Worm (Caenorhabditis elegans) whole organism, L1 larva: ENCODE data around the gene F45E1.5.

ENCODE experiments used
- C04F5.9 ChIP-seq: sonication (generic microtip); optimal IDR thresholded peaks from 2 replicates; lab custom pipeline; 2016; ENCODE audit warnings: missing genetic modification characterization, missing compliant biosample characterization
- C16A3.4 ChIP-seq: fragments of 150-350 bp; optimal IDR thresholded peaks from 2 replicates; lab custom pipeline; 2014; ENCODE audit warnings: missing biosample characterization, missing genetic modification characterization
- alr-1 ChIP-seq: fragments of 200-800 bp; sonication (Bioruptor generic); optimal IDR thresholded peaks from 2 replicates; lab custom pipeline; 2018; ENCODE audit warnings: borderline replicate concordance, mild to moderate bottlenecking, missing genetic modification characterization, missing compliant biosample characterization
- aly-2 ChIP-seq: fragments of 150-350 bp; optimal IDR thresholded peaks from 2 replicates; lab custom pipeline; 2014; ENCODE audit warnings: missing biosample characterization, missing genetic modification characterization
- blmp-1 ChIP-seq: fragments of 150-350 bp; optimal IDR thresholded peaks from 2 replicates; lab custom pipeline; 2014; ENCODE audit warnings: missing biosample characterization, missing genetic modification characterization
- ceh-63 ChIP-seq: fragments of 200-800 bp; sonication (Bioruptor generic); optimal IDR thresholded peaks from 2 replicates; lab custom pipeline; 2018; ENCODE audit warnings: mild to moderate bottlenecking, missing genetic modification characterization, missing compliant biosample characterization
- ceh-8 ChIP-seq: fragments of 200-800 bp; sonication (Bioruptor generic); optimal IDR thresholded peaks from 2 replicates; lab custom pipeline; 2018; ENCODE audit warnings: mild to moderate bottlenecking, missing genetic modification characterization, moderate library complexity, missing compliant biosample characterization
- ceh-82 ChIP-seq, 3 experiments: fragments of 150-350 bp in 1 of 3; sonication (generic microtip) in 2 of 3; optimal IDR thresholded peaks; 2 replicates each; lab custom pipeline; 2014 to 2017; ENCODE audit warnings: missing biosample characterization in 3 of 3, missing genetic modification characterization in 3 of 3
- ceh-88 ChIP-seq: fragments of 200-800 bp; sonication (Bioruptor generic); IDR thresholded peaks from 2 replicates; pipeline ENCODE4 v1.3.6; 2022; ENCODE audit warnings: missing genetic modification characterization, missing compliant biosample characterization
- ceh-90 ChIP-seq: sonication (generic microtip); optimal IDR thresholded peaks from 2 replicates; lab custom pipeline; 2016; ENCODE audit warnings: missing genetic modification characterization, missing compliant biosample characterization
- ces-1 ChIP-seq: fragments of 150-350 bp; optimal IDR thresholded peaks from 2 replicates; lab custom pipeline; 2014; ENCODE audit warnings: missing biosample characterization, missing genetic modification reagents, missing genetic modification characterization
- dpl-1 ChIP-seq, 3 experiments: fragments of 150-350 bp in 2 of 3; sonication (generic microtip) in 1 of 3; optimal IDR thresholded peaks; 2 replicates each; lab custom pipeline; 2014 to 2017; ENCODE audit warnings: missing biosample characterization in 3 of 3, missing genetic modification characterization in 3 of 3, missing genetic modification reagents in 3 of 3
- dsc-1 ChIP-seq: sonication (generic microtip); optimal IDR thresholded peaks from 2 replicates; lab custom pipeline; 2016; ENCODE audit warnings: mild to moderate bottlenecking, missing genetic modification characterization, missing compliant biosample characterization
- efl-1 ChIP-seq, 4 experiments: fragments of 150-350 bp; optimal IDR thresholded peaks in 3 of 4; peaks in 1 of 4; 1 replicate in 1 of 4; 2 replicates in 3 of 4; lab custom pipeline; 2014; ENCODE audit warnings: missing biosample characterization in 2 of 4, missing genetic modification characterization in 2 of 4, missing genetic modification reagents in 2 of 4
- efl-3 ChIP-seq: fragments of 200-800 bp; sonication (Bioruptor generic); optimal IDR thresholded peaks from 2 replicates; lab custom pipeline; 2018; ENCODE audit warnings: mild to moderate bottlenecking, missing genetic modification characterization, missing compliant biosample characterization
- egl-13 ChIP-seq: sonication (generic microtip); optimal IDR thresholded peaks from 2 replicates; lab custom pipeline; 2016; ENCODE audit warnings: missing genotype, missing genetic modification reagents, missing genetic modification characterization, missing compliant biosample characterization
- elt-2 ChIP-seq: sonication (generic microtip); optimal IDR thresholded peaks from 2 replicates; lab custom pipeline; 2016; ENCODE audit warnings: missing genetic modification characterization, mild to moderate bottlenecking, inconsistent platforms, missing compliant biosample characterization, missing genetic modification reagents
- elt-3 ChIP-seq, 6 experiments: fragments of 150-350 bp in 1 of 6; sonication (generic microtip); optimal IDR thresholded peaks; 2 replicates each; lab custom pipeline; 2017 to 2018; ENCODE audit warnings: missing biosample characterization in 6 of 6, missing genetic modification characterization in 6 of 6, inconsistent platforms in 1 of 6
- fkh-10 ChIP-seq: sonication (generic microtip); optimal IDR thresholded peaks from 2 replicates; lab custom pipeline; 2017; ENCODE audit warnings: missing biosample characterization, missing genetic modification reagents, missing genetic modification characterization
- fkh-4 ChIP-seq: sonication (generic microtip); optimal IDR thresholded peaks from 2 replicates; lab custom pipeline; 2016; ENCODE audit warnings: missing compliant biosample characterization, missing genetic modification characterization, borderline replicate concordance
- grh-1 ChIP-seq: fragments of 200-800 bp; sonication (Bioruptor generic); IDR thresholded peaks from 2 replicates; pipeline ENCODE4 v1.3.6; 2022; ENCODE audit warnings: missing genetic modification reagents, missing genetic modification characterization, missing compliant biosample characterization
- jun-1 ChIP-seq: fragments of 150-350 bp; optimal IDR thresholded peaks from 2 replicates; lab custom pipeline; 2014; ENCODE audit warnings: missing biosample characterization, missing genetic modification reagents, missing genetic modification characterization
- lin-13 ChIP-seq: fragments of 150-350 bp; optimal IDR thresholded peaks from 2 replicates; lab custom pipeline; 2014; ENCODE audit warnings: missing biosample characterization, missing genetic modification reagents, missing genetic modification characterization
- lin-15B ChIP-seq: fragments of 150-350 bp; sonication (generic microtip); optimal IDR thresholded peaks from 3 replicates; lab custom pipeline; 2014; ENCODE audit warnings: missing biosample characterization, missing genetic modification characterization
- lin-35 ChIP-seq, 2 experiments: fragments of 150-350 bp; optimal IDR thresholded peaks; 2 replicates each; lab custom pipeline; 2014; ENCODE audit warnings: missing biosample characterization in 2 of 2, missing genetic modification characterization in 2 of 2, missing genetic modification reagents in 2 of 2
- lin-39 ChIP-seq: fragments of 150-350 bp; optimal IDR thresholded peaks from 2 replicates; lab custom pipeline; 2014; ENCODE audit warnings: missing biosample characterization, missing genetic modification reagents, missing genetic modification characterization
- lsy-2 ChIP-seq, 2 experiments: fragments of 150-350 bp; optimal IDR thresholded peaks; 2 replicates each; lab custom pipeline; 2014; ENCODE audit warnings: missing biosample characterization in 2 of 2, missing genetic modification characterization in 2 of 2
- mef-2 ChIP-seq: fragments of 150-350 bp; optimal IDR thresholded peaks from 2 replicates; lab custom pipeline; 2014; ENCODE audit warnings: missing biosample characterization, missing genetic modification characterization
- mep-1 ChIP-seq: fragments of 150-350 bp; optimal IDR thresholded peaks from 2 replicates; lab custom pipeline; 2014; ENCODE audit warnings: missing biosample characterization, missing genetic modification characterization
- nhr-11 ChIP-seq: fragments of 150-350 bp; optimal IDR thresholded peaks from 2 replicates; lab custom pipeline; 2014; ENCODE audit warnings: missing biosample characterization, missing genetic modification characterization
- nhr-12 ChIP-seq: sonication (generic microtip); optimal IDR thresholded peaks from 2 replicates; lab custom pipeline; 2017; ENCODE audit warnings: missing biosample characterization, missing genetic modification characterization
- nhr-19 ChIP-seq: fragments of 200-800 bp; sonication (Bioruptor generic); conservative IDR thresholded peaks from 2 replicates; pipeline ENCODE4 v1.3.6; 2022; ENCODE audit warnings: missing genetic modification characterization, missing compliant biosample characterization
- nhr-20 ChIP-seq: sonication (generic microtip); optimal IDR thresholded peaks from 2 replicates; lab custom pipeline; 2016; ENCODE audit warnings: mild to moderate bottlenecking, missing genetic modification characterization, missing compliant biosample characterization
- nhr-237 ChIP-seq: fragments of 150-350 bp; optimal IDR thresholded peaks from 2 replicates; lab custom pipeline; 2014; ENCODE audit warnings: missing biosample characterization, missing genetic modification characterization
- nhr-47 ChIP-seq: sonication (generic microtip); optimal IDR thresholded peaks from 2 replicates; lab custom pipeline; 2016; ENCODE audit warnings: mild to moderate bottlenecking, missing genetic modification characterization, moderate library complexity, missing compliant biosample characterization
- nhr-71 ChIP-seq: sonication (generic microtip); optimal IDR thresholded peaks from 2 replicates; lab custom pipeline; 2016; ENCODE audit warnings: mild to moderate bottlenecking, missing genetic modification characterization, moderate library complexity, missing compliant biosample characterization
- nhr-76 ChIP-seq: sonication (generic microtip); optimal IDR thresholded peaks from 2 replicates; lab custom pipeline; 2017; ENCODE audit warnings: missing biosample characterization, missing genetic modification characterization
- nhr-85 ChIP-seq: sonication (generic microtip); peaks from one replicate; lab custom pipeline; 2016; ENCODE audit warnings: missing genetic modification characterization, inconsistent platforms, missing compliant biosample characterization
- nhr-90 ChIP-seq: sonication (generic microtip); optimal IDR thresholded peaks from 2 replicates; lab custom pipeline; 2016; ENCODE audit warnings: mild to moderate bottlenecking, missing genetic modification characterization, missing compliant biosample characterization; ENCODE audit not compliant: poor library complexity
- pag-3 ChIP-seq: sonication (generic microtip); optimal IDR thresholded peaks from 2 replicates; lab custom pipeline; 2017; ENCODE audit warnings: missing genetic modification characterization, mild to moderate bottlenecking, missing compliant biosample characterization, antibody characterized with exemption, borderline replicate concordance; ENCODE audit not compliant: insufficient read depth
- pax-3 ChIP-seq: fragments of 200-800 bp; sonication (Bioruptor generic); optimal IDR thresholded peaks from 2 replicates; lab custom pipeline; 2018; ENCODE audit warnings: mild to moderate bottlenecking, missing genetic modification characterization, moderate library complexity, missing compliant biosample characterization
- rnt-1 ChIP-seq: sonication (generic microtip); optimal IDR thresholded peaks from 2 replicates; lab custom pipeline; 2016; ENCODE audit warnings: mild to moderate bottlenecking, missing genetic modification characterization, moderate library complexity, missing compliant biosample characterization
- sptf-1 ChIP-seq: fragments of 150-350 bp; optimal IDR thresholded peaks from 2 replicates; lab custom pipeline; 2014; ENCODE audit warnings: missing biosample characterization, missing genetic modification characterization
- unc-130 ChIP-seq: fragments of 150-350 bp; optimal IDR thresholded peaks from 2 replicates; lab custom pipeline; 2017; ENCODE audit warnings: missing biosample characterization, missing genetic modification characterization, inconsistent platforms
- unc-30 ChIP-seq: sonication (generic microtip); optimal IDR thresholded peaks from 2 replicates; lab custom pipeline; 2017; ENCODE audit warnings: missing biosample characterization, missing genetic modification characterization
- unc-62 ChIP-seq: fragments of 150-350 bp; optimal IDR thresholded peaks from 2 replicates; lab custom pipeline; 2014; ENCODE audit warnings: missing biosample characterization, missing genetic modification reagents, missing genetic modification characterization
- unc-98 ChIP-seq: fragments of 200-800 bp; sonication (Bioruptor generic); IDR thresholded peaks from 2 replicates; pipeline ENCODE4 v1.3.6; 2022; ENCODE audit warnings: missing genetic modification characterization, missing compliant biosample characterization
- xbp-1 ChIP-seq: sonication (generic microtip); optimal IDR thresholded peaks from 2 replicates; lab custom pipeline; 2016; ENCODE audit warnings: missing genetic modification characterization, missing compliant biosample characterization
- zag-1 ChIP-seq: fragments of 150-350 bp; optimal IDR thresholded peaks from 2 replicates; lab custom pipeline; 2014; ENCODE audit warnings: missing biosample characterization, missing genetic modification characterization
- ztf-4 ChIP-seq: fragments of 150-350 bp; optimal IDR thresholded peaks from 2 replicates; lab custom pipeline; 2014; ENCODE audit warnings: missing biosample characterization, missing genetic modification characterization

F45E1.5 gene

DNA sequence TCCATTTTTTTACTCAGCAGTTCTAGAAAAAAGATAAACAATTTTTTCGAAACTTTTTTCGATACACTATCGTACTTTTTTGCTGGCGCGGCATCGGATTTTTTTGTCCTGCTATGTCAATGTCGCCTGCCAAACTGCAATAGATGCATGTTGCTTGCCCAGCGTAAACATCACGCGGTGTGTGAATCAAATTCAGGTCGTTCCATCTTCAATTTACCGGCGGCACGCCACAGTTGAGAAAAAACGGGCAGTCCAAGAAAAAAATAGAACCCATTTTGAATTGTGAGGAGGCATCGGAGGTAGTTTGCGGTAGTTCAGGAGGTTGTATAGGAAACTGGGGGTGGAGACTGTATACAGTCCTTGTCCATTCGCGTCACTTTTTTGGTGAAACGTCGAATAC lies 41.9 kb downstream of the F45E1.5 start (continued):
- TF ChIP-seq elt-3 (tag; optimal IDR thresholded peaks at IDR 0.05; lab: Kevin White, UChicago) (peak in 3 of 6 experiments; percentile 14 to 43 (median 18)), nhr-19 (GFP tag; lab: Robert Waterston, UW) (peak; percentile 22; the same call in 1 of the 2 replicates), nhr-20 (tag; lab: Kevin White, UChicago) (peak; percentile 47), rnt-1 (tag; lab: Kevin White, UChicago) (peak; percentile 44), efl-1 (optimal IDR thresholded peaks at IDR 0.05; lab: Kevin White, UChicago) (no peak), efl-1 (GFP tag; optimal IDR thresholded peaks at IDR 0.05 in 1 of 2; lab: Kevin White, UChicago) (peak in 1 of 2 experiments; percentile 55), ceh-82 (tag; optimal IDR thresholded peaks at IDR 0.05; lab: Kevin White, UChicago) (no peak), efl-3 (GFP tag; lab: Kevin White, UChicago) (no peak), unc-130 (tag; lab: Kevin White, UChicago) (peak; percentile 43), nhr-85 (tag; lab: Kevin White, UChicago) (peak; percentile 73), aly-2 (tag; lab: Kevin White, UChicago) (no peak), pag-3 (peak; percentile 51), lsy-2 (tag; optimal IDR thresholded peaks at IDR 0.05; lab: Kevin White, UChicago) (peak; percentile 5 to 23)

DNA sequence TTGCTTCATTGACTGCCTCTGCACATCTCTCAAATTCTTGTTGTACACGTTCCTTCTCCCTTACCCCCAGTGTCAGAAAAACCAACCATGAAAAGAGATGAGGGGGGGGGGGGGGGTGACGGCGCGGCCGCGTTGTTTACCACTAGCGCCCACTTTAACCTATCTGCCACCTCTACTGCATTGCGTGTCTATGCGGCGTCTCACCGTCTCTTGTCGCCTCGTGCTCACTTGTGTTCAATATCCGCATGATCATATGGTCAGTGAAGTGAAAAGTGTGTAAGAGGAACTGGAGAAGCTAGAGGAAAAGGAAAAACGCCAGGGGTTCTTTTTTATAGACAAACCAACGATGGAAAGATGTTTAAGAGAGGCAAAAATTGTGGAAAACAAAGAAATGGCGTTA lies 43.2 kb downstream of the F45E1.5 start:
- TF ChIP-seq unc-130 (tag; lab: Kevin White, UChicago) (peak; percentile 96), dpl-1 (GFP tag; optimal IDR thresholded peaks at IDR 0.05; lab: Kevin White, UChicago) (peak; percentile 22 to 45 (median 39)), nhr-12 (tag; lab: Kevin White, UChicago) (no peak), ceh-8 (GFP tag; lab: Kevin White, UChicago) (peak; percentile 30), nhr-76 (tag; lab: Kevin White, UChicago) (no peak), nhr-11 (tag; lab: Kevin White, UChicago) (peak; percentile 31), mef-2 (tag; lab: Kevin White, UChicago) (peak; percentile 58), ztf-4 (tag; lab: Kevin White, UChicago) (peak; percentile 75), ceh-63 (GFP tag; lab: Kevin White, UChicago) (peak; percentile 47), jun-1 (tag; lab: Kevin White, UChicago) (peak; percentile 80), unc-98 (GFP tag; lab: Robert Waterston, UW) (no peak), nhr-237 (tag; lab: Kevin White, UChicago) (no peak), unc-30 (tag; lab: Kevin White, UChicago) (no peak), fkh-10 (GFP tag; lab: Kevin White, UChicago) (peak; percentile 83), lin-39 (tag; lab: Kevin White, UChicago) (no peak), zag-1 (tag; lab: Kevin White, UChicago) (no peak), C04F5.9 (tag; lab: Kevin White, UChicago) (no peak), pax-3 (peak; percentile 66), elt-2 (tag; lab: Kevin White, UChicago) (peak; percentile 62), ces-1 (GFP tag; lab: Kevin White, UChicago) (no peak), nhr-47 (peak; percentile 86), nhr-71 (peak; percentile 96), blmp-1 (tag; lab: Kevin White, UChicago) (peak; percentile 93), egl-13 (tag; lab: Kevin White, UChicago) (peak; percentile 76), alr-1 (tag; lab: Kevin White, UChicago) (no peak), lin-15B (tag; lab: Kevin White, UChicago) (no peak), nhr-20 (tag; lab: Kevin White, UChicago) (peak; percentile 93), xbp-1 (tag; lab: Kevin White, UChicago) (peak; percentile 73), C16A3.4 (tag; lab: Kevin White, UChicago) (peak; percentile 80), lin-35 (GFP tag; optimal IDR thresholded peaks at IDR 0.05; lab: Kevin White, UChicago) (peak; percentile 63 to 81), fkh-4 (no peak), sptf-1 (tag; lab: Kevin White, UChicago) (no peak), lin-13 (GFP tag; lab: Kevin White, UChicago) (peak; percentile 82), grh-1 (GFP tag; lab: Robert Waterston, UW) (0 out of 2 replicates have a peak, but pooled peaks have one; percentile 37), unc-62 (GFP tag; lab: Kevin White, UChicago) (no peak), mep-1 (tag; lab: Kevin White, UChicago) (peak; percentile 89), dsc-1 (peak; percentile 17), nhr-90 (tag; lab: Kevin White, UChicago) (peak; percentile 72), ceh-88 (GFP tag; lab: Robert Waterston, UW) (peak; percentile 58), ceh-90 (tag; lab: Kevin White, UChicago) (no peak)
